Worm (Caenorhabditis elegans): ENCODE measurements around the gene parg-2.

DNA sequence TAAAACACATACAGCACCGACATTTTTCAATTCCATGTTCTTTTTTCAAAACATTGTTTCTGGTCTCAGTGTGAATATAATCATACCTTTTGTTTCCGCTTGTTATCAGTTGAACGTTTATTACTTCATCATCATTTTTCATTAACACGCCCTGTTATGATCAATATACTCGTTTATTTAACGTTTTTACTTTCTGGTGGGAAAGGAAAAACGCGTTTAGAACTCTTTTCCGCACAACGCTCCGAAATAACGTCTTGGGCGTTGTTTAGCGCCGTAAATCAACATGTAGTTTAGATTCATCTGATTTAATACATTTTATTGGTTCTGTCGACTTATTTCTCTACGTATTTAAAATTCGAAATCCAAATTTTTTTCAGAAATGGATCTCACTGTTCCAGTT, 10.4 kb upstream of the parg-2 start, which contains the start of gene pgm-3:
- no peak for TF ChIP-seq F55B11.4 (tag; optimal IDR thresholded peaks at IDR 0.05; ENCODE audit: borderline replicate concordance, insufficient read depth)
- TF ChIP-seq F22D6.2 (tag; optimal IDR thresholded peaks at IDR 0.05) = no peak
- TF ChIP-seq let-526 (GFP tag; IDR thresholded peaks at IDR 0.05) = no peak
- TF ChIP-seq ccch-3 (GFP tag; optimal IDR thresholded peaks at IDR 0.05) = no peak
